Worm (Caenorhabditis elegans) whole organism, L1 larva: ENCODE results near the gene syx-2.

Experiments
- C34B4.2 ChIP-seq: sonication (generic microtip); optimal IDR thresholded peaks from 2 replicates; lab custom pipeline; 2017; ENCODE audit warnings: mild to moderate bottlenecking, missing genetic modification characterization, missing compliant biosample characterization
- Y116A8C.19 ChIP-seq: sonication (generic microtip); optimal IDR thresholded peaks from 2 replicates; lab custom pipeline; 2016; ENCODE audit warnings: missing compliant biosample characterization, missing genetic modification characterization, borderline replicate concordance
- alr-1 ChIP-seq: fragments of 200-800 bp; sonication (Bioruptor generic); optimal IDR thresholded peaks from 2 replicates; lab custom pipeline; 2018; ENCODE audit warnings: borderline replicate concordance, mild to moderate bottlenecking, missing genetic modification characterization, missing compliant biosample characterization
- ama-1 ChIP-seq: fragments of 150-350 bp; optimal IDR thresholded peaks from 2 replicates; lab custom pipeline; 2014
- blmp-1 ChIP-seq: fragments of 150-350 bp; optimal IDR thresholded peaks from 2 replicates; lab custom pipeline; 2014; ENCODE audit warnings: missing biosample characterization, missing genetic modification characterization
- ceh-8 ChIP-seq: fragments of 200-800 bp; sonication (Bioruptor generic); optimal IDR thresholded peaks from 2 replicates; lab custom pipeline; 2018; ENCODE audit warnings: mild to moderate bottlenecking, missing genetic modification characterization, moderate library complexity, missing compliant biosample characterization
- ceh-88 ChIP-seq: fragments of 200-800 bp; sonication (Bioruptor generic); IDR thresholded peaks from 2 replicates; pipeline ENCODE4 v1.3.6; 2022; ENCODE audit warnings: missing genetic modification characterization, missing compliant biosample characterization
- ces-1 ChIP-seq: fragments of 150-350 bp; optimal IDR thresholded peaks from 2 replicates; lab custom pipeline; 2014; ENCODE audit warnings: missing biosample characterization, missing genetic modification reagents, missing genetic modification characterization
- dpl-1 ChIP-seq, 3 experiments: fragments of 150-350 bp in 2 of 3; sonication (generic microtip) in 1 of 3; optimal IDR thresholded peaks; 2 replicates each; lab custom pipeline; 2014 to 2017; ENCODE audit warnings: missing biosample characterization in 3 of 3, missing genetic modification characterization in 3 of 3, missing genetic modification reagents in 3 of 3
- dsc-1 ChIP-seq: sonication (generic microtip); optimal IDR thresholded peaks from 2 replicates; lab custom pipeline; 2016; ENCODE audit warnings: mild to moderate bottlenecking, missing genetic modification characterization, missing compliant biosample characterization
- efl-3 ChIP-seq: fragments of 200-800 bp; sonication (Bioruptor generic); optimal IDR thresholded peaks from 2 replicates; lab custom pipeline; 2018; ENCODE audit warnings: mild to moderate bottlenecking, missing genetic modification characterization, missing compliant biosample characterization
- egl-13 ChIP-seq: sonication (generic microtip); optimal IDR thresholded peaks from 2 replicates; lab custom pipeline; 2016; ENCODE audit warnings: missing genotype, missing genetic modification reagents, missing genetic modification characterization, missing compliant biosample characterization
- fkh-10 ChIP-seq: sonication (generic microtip); optimal IDR thresholded peaks from 2 replicates; lab custom pipeline; 2017; ENCODE audit warnings: missing biosample characterization, missing genetic modification reagents, missing genetic modification characterization
- fkh-8 ChIP-seq: sonication (generic microtip); optimal IDR thresholded peaks from 2 replicates; lab custom pipeline; 2016; ENCODE audit warnings: mild to moderate bottlenecking, missing genetic modification characterization, missing compliant biosample characterization
- fos-1 ChIP-seq: fragments of 150-350 bp; optimal IDR thresholded peaks from 2 replicates; lab custom pipeline; 2014; ENCODE audit warnings: missing biosample characterization, missing genetic modification characterization
- hlh-4 ChIP-seq: sonication (generic microtip); optimal IDR thresholded peaks from 2 replicates; lab custom pipeline; 2016; ENCODE audit warnings: mild to moderate bottlenecking, missing genetic modification characterization, missing compliant biosample characterization
- isw-1 ChIP-seq: fragments of 200-800 bp; sonication (Bioruptor generic); IDR thresholded peaks from 2 replicates; pipeline ENCODE4 v1.3.6; 2022; ENCODE audit warnings: missing genetic modification characterization, missing compliant biosample characterization
- jun-1 ChIP-seq: fragments of 150-350 bp; optimal IDR thresholded peaks from 2 replicates; lab custom pipeline; 2014; ENCODE audit warnings: missing biosample characterization, missing genetic modification reagents, missing genetic modification characterization
- lin-13 ChIP-seq: fragments of 150-350 bp; optimal IDR thresholded peaks from 2 replicates; lab custom pipeline; 2014; ENCODE audit warnings: missing biosample characterization, missing genetic modification reagents, missing genetic modification characterization
- lin-14 ChIP-seq: fragments of 200-800 bp; sonication (Bioruptor generic); optimal IDR thresholded peaks from 2 replicates; lab custom pipeline; 2018; ENCODE audit warnings: mild to moderate bottlenecking, missing genetic modification characterization, moderate library complexity, missing compliant biosample characterization
- lin-15B ChIP-seq: fragments of 150-350 bp; sonication (generic microtip); optimal IDR thresholded peaks from 3 replicates; lab custom pipeline; 2014; ENCODE audit warnings: missing biosample characterization, missing genetic modification characterization
- lin-35 ChIP-seq, 2 experiments: fragments of 150-350 bp; optimal IDR thresholded peaks; 2 replicates each; lab custom pipeline; 2014; ENCODE audit warnings: missing biosample characterization in 2 of 2, missing genetic modification characterization in 2 of 2, missing genetic modification reagents in 2 of 2
- lin-39 ChIP-seq: fragments of 150-350 bp; optimal IDR thresholded peaks from 2 replicates; lab custom pipeline; 2014; ENCODE audit warnings: missing biosample characterization, missing genetic modification reagents, missing genetic modification characterization
- lir-3 ChIP-seq: sonication (generic microtip); optimal IDR thresholded peaks from 2 replicates; lab custom pipeline; 2016; ENCODE audit warnings: mild to moderate bottlenecking, missing genetic modification characterization, moderate library complexity, missing compliant biosample characterization; ENCODE audit not compliant: poor library complexity
- mef-2 ChIP-seq: fragments of 150-350 bp; optimal IDR thresholded peaks from 2 replicates; lab custom pipeline; 2014; ENCODE audit warnings: missing biosample characterization, missing genetic modification characterization
- mep-1 ChIP-seq: fragments of 150-350 bp; optimal IDR thresholded peaks from 2 replicates; lab custom pipeline; 2014; ENCODE audit warnings: missing biosample characterization, missing genetic modification characterization
- nhr-12 ChIP-seq: sonication (generic microtip); optimal IDR thresholded peaks from 2 replicates; lab custom pipeline; 2017; ENCODE audit warnings: missing biosample characterization, missing genetic modification characterization
- nhr-20 ChIP-seq: sonication (generic microtip); optimal IDR thresholded peaks from 2 replicates; lab custom pipeline; 2016; ENCODE audit warnings: mild to moderate bottlenecking, missing genetic modification characterization, missing compliant biosample characterization
- nhr-237 ChIP-seq: fragments of 150-350 bp; optimal IDR thresholded peaks from 2 replicates; lab custom pipeline; 2014; ENCODE audit warnings: missing biosample characterization, missing genetic modification characterization
- nhr-47 ChIP-seq: sonication (generic microtip); optimal IDR thresholded peaks from 2 replicates; lab custom pipeline; 2016; ENCODE audit warnings: mild to moderate bottlenecking, missing genetic modification characterization, moderate library complexity, missing compliant biosample characterization
- nhr-71 ChIP-seq: sonication (generic microtip); optimal IDR thresholded peaks from 2 replicates; lab custom pipeline; 2016; ENCODE audit warnings: mild to moderate bottlenecking, missing genetic modification characterization, moderate library complexity, missing compliant biosample characterization
- nhr-85 ChIP-seq: sonication (generic microtip); peaks from one replicate; lab custom pipeline; 2016; ENCODE audit warnings: missing genetic modification characterization, inconsistent platforms, missing compliant biosample characterization
- pax-3 ChIP-seq: fragments of 200-800 bp; sonication (Bioruptor generic); optimal IDR thresholded peaks from 2 replicates; lab custom pipeline; 2018; ENCODE audit warnings: mild to moderate bottlenecking, missing genetic modification characterization, moderate library complexity, missing compliant biosample characterization
- rnt-1 ChIP-seq: sonication (generic microtip); optimal IDR thresholded peaks from 2 replicates; lab custom pipeline; 2016; ENCODE audit warnings: mild to moderate bottlenecking, missing genetic modification characterization, moderate library complexity, missing compliant biosample characterization
- sox-4 ChIP-seq: sonication (generic microtip); optimal IDR thresholded peaks from 2 replicates; lab custom pipeline; 2016; ENCODE audit warnings: missing genetic modification characterization, missing compliant biosample characterization
- sptf-1 ChIP-seq: fragments of 150-350 bp; optimal IDR thresholded peaks from 2 replicates; lab custom pipeline; 2014; ENCODE audit warnings: missing biosample characterization, missing genetic modification characterization
- sup-37 ChIP-seq: fragments of 200-800 bp; sonication (Bioruptor generic); optimal IDR thresholded peaks from 2 replicates; lab custom pipeline; 2018; ENCODE audit warnings: mild to moderate bottlenecking, missing genetic modification characterization, missing compliant biosample characterization
- swsn-7 ChIP-seq: sonication (generic microtip); optimal IDR thresholded peaks from 2 replicates; lab custom pipeline; 2016; ENCODE audit warnings: missing genetic modification characterization, missing compliant biosample characterization
- tbx-2 ChIP-seq: sonication (generic microtip); optimal IDR thresholded peaks from 2 replicates; lab custom pipeline; 2016; ENCODE audit warnings: missing genetic modification characterization, missing compliant biosample characterization
- unc-30 ChIP-seq: sonication (generic microtip); optimal IDR thresholded peaks from 2 replicates; lab custom pipeline; 2017; ENCODE audit warnings: missing biosample characterization, missing genetic modification characterization
- unc-98 ChIP-seq: fragments of 200-800 bp; sonication (Bioruptor generic); IDR thresholded peaks from 2 replicates; pipeline ENCODE4 v1.3.6; 2022; ENCODE audit warnings: missing genetic modification characterization, missing compliant biosample characterization
- vab-15 ChIP-seq: sonication (generic microtip); optimal IDR thresholded peaks from 2 replicates; lab custom pipeline; 2017; ENCODE audit warnings: missing genotype, mild to moderate bottlenecking, missing genetic modification characterization, missing compliant biosample characterization
- xbp-1 ChIP-seq: sonication (generic microtip); optimal IDR thresholded peaks from 2 replicates; lab custom pipeline; 2016; ENCODE audit warnings: missing genetic modification characterization, missing compliant biosample characterization
- ztf-11 ChIP-seq, 2 experiments: sonication (generic microtip); optimal IDR thresholded peaks; 2 replicates each; lab custom pipeline; 2016 to 2017; ENCODE audit warnings: missing genetic modification characterization in 2 of 2, missing biosample characterization in 1 of 2, missing compliant biosample characterization in 1 of 2
- ztf-4 ChIP-seq: fragments of 150-350 bp; optimal IDR thresholded peaks from 2 replicates; lab custom pipeline; 2014; ENCODE audit warnings: missing biosample characterization, missing genetic modification characterization

Gene syx-2

ce11 chrX:13959849-13960248 lies at the start of gene syx-2:
Gene syx-2 (plus strand): TSS chrX:13960149.
- no peak for TF ChIP-seq lin-15B
- peak; percentile 4 for TF ChIP-seq nhr-85 (tag; lab: Kevin White, UChicago)

- TF ChIP-seq dsc-1 (tag; lab: Kevin White, UChicago) (peak; percentile 52), nhr-20 (tag; lab: Kevin White, UChicago) (no peak), nhr-12 (tag; lab: Kevin White, UChicago) (no peak), ama-1 (no peak), mef-2 (tag; lab: Kevin White, UChicago) (no peak), lir-3 (tag; lab: Kevin White, UChicago) (no peak), nhr-47 (tag; lab: Kevin White, UChicago) (peak; percentile 40), swsn-7 (tag; lab: Kevin White, UChicago) (peak; percentile 30), egl-13 (tag; lab: Kevin White, UChicago) (peak; percentile 7), lin-14 (peak; percentile 48), sptf-1 (tag; lab: Kevin White, UChicago) (no peak), pax-3 (tag; lab: Kevin White, UChicago) (peak; percentile 4), ztf-11 (tag; optimal IDR thresholded peaks at IDR 0.05; lab: Kevin White, UChicago) (no peak), C34B4.2 (tag; lab: Kevin White, UChicago) (no peak), isw-1 (GFP tag; lab: Robert Waterston, UW) (no peak), nhr-71 (tag; lab: Kevin White, UChicago) (peak; percentile 45), fkh-10 (GFP tag; lab: Kevin White, UChicago) (peak; percentile 47), lin-13 (GFP tag; lab: Kevin White, UChicago) (no peak), unc-30 (tag; lab: Kevin White, UChicago) (peak; percentile 24), ces-1 (GFP tag; lab: Kevin White, UChicago) (no peak), fkh-8 (tag; lab: Kevin White, UChicago) (peak; percentile 84), tbx-2 (tag; lab: Kevin White, UChicago) (no peak), ceh-8 (GFP tag; lab: Kevin White, UChicago) (no peak), xbp-1 (tag; lab: Kevin White, UChicago) (no peak), unc-98 (GFP tag; lab: Robert Waterston, UW) (no peak), Y116A8C.19 (tag; lab: Kevin White, UChicago) (no peak), rnt-1 (tag; lab: Kevin White, UChicago) (no peak), nhr-85 (tag; lab: Kevin White, UChicago) (no peak), mep-1 (no peak), lin-15B (no peak)
These were observed 46.3 kb upstream of the syx-2 start for ce11 chrX:13913641-13914040.

ce11 chrX:13914289-13914688 lies 45.7 kb upstream of the syx-2 start, which contains the start of gene Y26E6A.2:
Gene Y26E6A.2 (minus strand): TSS chrX:13914389.
- TF ChIP-seq ceh-88: no peak
- TF ChIP-seq lin-14: peak; percentile 50

- TF ChIP-seq sox-4 (tag; lab: Kevin White, UChicago) (no peak), nhr-85 (tag; lab: Kevin White, UChicago) (peak; percentile 78), lin-35 (GFP tag; optimal IDR thresholded peaks at IDR 0.05; lab: Kevin White, UChicago) (peak; percentile 21 to 55), efl-3 (GFP tag; lab: Kevin White, UChicago) (no peak), egl-13 (tag; lab: Kevin White, UChicago) (no peak), alr-1 (tag; lab: Kevin White, UChicago) (no peak), mep-1 (peak; percentile 74), ces-1 (GFP tag; lab: Kevin White, UChicago) (no peak), sup-37 (GFP tag; lab: Kevin White, UChicago) (no peak), dsc-1 (tag; lab: Kevin White, UChicago) (peak; percentile 5), jun-1 (tag; lab: Kevin White, UChicago) (no peak), unc-30 (tag; lab: Kevin White, UChicago) (no peak), nhr-237 (no peak), rnt-1 (tag; lab: Kevin White, UChicago) (peak; percentile 65), lin-39 (tag; lab: Kevin White, UChicago) (no peak), dpl-1 (GFP tag; optimal IDR thresholded peaks at IDR 0.05; lab: Kevin White, UChicago) (no peak), ztf-4 (no peak), blmp-1 (tag; lab: Kevin White, UChicago) (peak; percentile 63), vab-15 (no peak), lin-13 (GFP tag; lab: Kevin White, UChicago) (no peak), Y116A8C.19 (tag; lab: Kevin White, UChicago) (no peak), mef-2 (tag; lab: Kevin White, UChicago) (no peak), hlh-4 (no peak), fos-1 (no peak)
These were observed 42.7 kb upstream of the syx-2 start, which contains the start of gene ekl-5 for ce11 chrX:13917121-13917755. Gene ekl-5 (minus strand): TSS chrX:13917171.
